Fruit fly (Drosophila melanogaster) whole organism, embryonic: Measurements from ENCODE around the gene CG14881.

Experiments used
- ATbp ChIP-seq: fragments of 200-800 bp; sonication (Bioruptor generic); optimal IDR thresholded peaks from 2 replicates; lab custom pipeline; 2017; ENCODE audit warnings: missing biosample characterization, mild to moderate bottlenecking, missing genetic modification characterization, missing genetic modification reagents
- Ada2b ChIP-seq: fragments of 200-800 bp; sonication (Bioruptor generic); IDR thresholded peaks from 2 replicates; pipeline ENCODE4 v1.3.6; 2022; ENCODE audit warnings: missing biosample characterization, missing genetic modification characterization
- Antp ChIP-seq: fragments of 200-800 bp; sonication (Bioruptor generic); optimal IDR thresholded peaks from 3 replicates; lab custom pipeline; 2016; ENCODE audit warnings: missing biosample characterization, missing genetic modification characterization
- CG10267 ChIP-seq: fragments of 200-800 bp; sonication (Bioruptor generic); optimal IDR thresholded peaks from 2 replicates; lab custom pipeline; 2018; ENCODE audit warnings: missing biosample characterization, mild to moderate bottlenecking, missing genetic modification characterization, moderate library complexity
- CG10431 ChIP-seq: fragments of 200-800 bp; sonication (Bioruptor generic); optimal IDR thresholded peaks from 3 replicates; lab custom pipeline; 2018; ENCODE audit warnings: missing biosample characterization, mild to moderate bottlenecking, missing genetic modification characterization
- CG11560 ChIP-seq: fragments of 200-800 bp; sonication (Bioruptor generic); IDR thresholded peaks from 3 replicates; pipeline ENCODE4 v1.3.6; 2022; ENCODE audit warnings: missing biosample characterization, missing genetic modification characterization
- CG12769 ChIP-seq: fragments of 200-800 bp; sonication (Bioruptor generic); optimal IDR thresholded peaks from 2 replicates; lab custom pipeline; 2019; ENCODE audit warnings: missing biosample characterization, mild to moderate bottlenecking, missing genetic modification characterization, moderate library complexity
- CG13287 ChIP-seq: fragments of 200-800 bp; sonication (Bioruptor generic); IDR thresholded peaks from 2 replicates; pipeline ENCODE4 v1.3.6; 2022; ENCODE audit warnings: missing biosample characterization, missing genetic modification characterization; ENCODE audit not compliant: partially characterized antibody
- CG15073 ChIP-seq: fragments of 200-800 bp; sonication (Bioruptor generic); optimal IDR thresholded peaks from 2 replicates; lab custom pipeline; 2016; ENCODE audit warnings: missing biosample characterization, missing genetic modification characterization
- CG15479 ChIP-seq: fragments of 200-800 bp; sonication (Bioruptor generic); optimal IDR thresholded peaks from 3 replicates; lab custom pipeline; 2019; ENCODE audit warnings: missing biosample characterization, mild to moderate bottlenecking, missing genetic modification characterization, moderate library complexity
- CG15696 ChIP-seq: fragments of 200-800 bp; sonication (Bioruptor generic); optimal IDR thresholded peaks from 2 replicates; lab custom pipeline; 2019; ENCODE audit warnings: missing biosample characterization, mild to moderate bottlenecking, missing genetic modification characterization, moderate library complexity
- CG16863 ChIP-seq: fragments of 200-800 bp; sonication (Bioruptor generic); optimal IDR thresholded peaks from 3 replicates; lab custom pipeline; 2016; ENCODE audit warnings: missing biosample characterization, missing genetic modification characterization
- CG17359 ChIP-seq: fragments of 200-800 bp; sonication (Bioruptor generic); optimal IDR thresholded peaks from 3 replicates; lab custom pipeline; 2018; ENCODE audit warnings: missing biosample characterization, mild to moderate bottlenecking, missing genetic modification characterization, moderate library complexity
- CG3065 ChIP-seq: fragments of 200-800 bp; sonication (Bioruptor generic); optimal IDR thresholded peaks from 2 replicates; lab custom pipeline; 2016; ENCODE audit warnings: missing biosample characterization, missing genetic modification characterization
- CG42726 ChIP-seq: fragments of 200-800 bp; sonication (Bioruptor generic); IDR thresholded peaks from 2 replicates; pipeline ENCODE4 v1.3.6; 2022; ENCODE audit warnings: missing biosample characterization, missing genetic modification characterization; ENCODE audit not compliant: partially characterized antibody
- CG43689 ChIP-seq: fragments of 200-800 bp; sonication (Bioruptor generic); IDR thresholded peaks from 2 replicates; pipeline ENCODE4 v1.3.6; 2022; ENCODE audit warnings: missing biosample characterization, missing genetic modification characterization
- CG4730 ChIP-seq: fragments of 200-800 bp; sonication (Bioruptor generic); IDR thresholded peaks from 2 replicates; pipeline ENCODE4 v1.3.6; 2022; ENCODE audit warnings: missing biosample characterization, missing genetic modification characterization
- CG5180 ChIP-seq: fragments of 200-800 bp; sonication (Bioruptor generic); optimal IDR thresholded peaks from 3 replicates; lab custom pipeline; 2017; ENCODE audit warnings: missing biosample characterization, missing genetic modification characterization, mild to moderate bottlenecking, moderate library complexity, missing genetic modification reagents
- CG7928 ChIP-seq: fragments of 200-800 bp; sonication (Bioruptor generic); optimal IDR thresholded peaks from 2 replicates; lab custom pipeline; 2017; ENCODE audit warnings: missing biosample characterization, mild to moderate bottlenecking, missing genetic modification characterization
- CG8944 ChIP-seq: fragments of 200-800 bp; sonication (Bioruptor generic); optimal IDR thresholded peaks from 3 replicates; lab custom pipeline; 2016; ENCODE audit warnings: missing biosample characterization, missing genetic modification characterization
- CG9817 ChIP-seq: fragments of 200-800 bp; sonication (Bioruptor generic); optimal IDR thresholded peaks from 2 replicates; lab custom pipeline; 2018; ENCODE audit warnings: missing biosample characterization, mild to moderate bottlenecking, missing genetic modification characterization, moderate library complexity
- Fer1 ChIP-seq: fragments of 200-800 bp; sonication (Bioruptor generic); optimal IDR thresholded peaks from 2 replicates; lab custom pipeline; 2017; ENCODE audit warnings: missing biosample characterization, mild to moderate bottlenecking, missing genetic modification characterization
- Fer3 ChIP-seq: fragments of 200-800 bp; sonication (Bioruptor generic); optimal IDR thresholded peaks from 2 replicates; lab custom pipeline; 2018; ENCODE audit warnings: missing biosample characterization, mild to moderate bottlenecking, missing genetic modification characterization, moderate library complexity
- MBD-R2 ChIP-seq: fragments of 200-800 bp; sonication (Bioruptor generic); IDR thresholded peaks from 2 replicates; pipeline ENCODE4 v1.3.6; 2022; ENCODE audit warnings: missing biosample characterization, missing genetic modification characterization
- NfI ChIP-seq: fragments of 200-800 bp; sonication (Bioruptor generic); optimal IDR thresholded peaks from 3 replicates; lab custom pipeline; 2018; ENCODE audit warnings: missing biosample characterization, mild to moderate bottlenecking, missing genetic modification characterization, moderate library complexity
- Oaz ChIP-seq: fragments of 200-800 bp; sonication (Bioruptor generic); IDR thresholded peaks from 2 replicates; pipeline ENCODE4 v1.3.6; 2022; ENCODE audit warnings: missing biosample characterization, missing genetic modification characterization
- Ravus ChIP-seq: fragments of 200-800 bp; sonication (Bioruptor generic); IDR thresholded peaks from 2 replicates; pipeline ENCODE4 v1.3.6; 2022; ENCODE audit warnings: missing biosample characterization, missing genetic modification characterization
- Scr ChIP-seq: fragments of 200-800 bp; sonication (Bioruptor generic); IDR thresholded peaks from 2 replicates; pipeline ENCODE4 v1.3.6; 2022; ENCODE audit warnings: missing biosample characterization, missing genetic modification characterization; ENCODE audit not compliant: partially characterized antibody
- Sry-β ChIP-seq: fragments of 200-800 bp; sonication (Bioruptor generic); optimal IDR thresholded peaks from 2 replicates; lab custom pipeline; 2018; ENCODE audit warnings: missing biosample characterization, mild to moderate bottlenecking, missing genetic modification characterization, moderate library complexity
- Trl ChIP-seq, 3 experiments: fragments of >200 bp in 2 of 3; fragments of 200-800 bp in 1 of 3; sonication (Bioruptor generic) in 1 of 3; optimal IDR thresholded peaks; 2 replicates in 1 of 3; 3 replicates in 2 of 3; lab custom pipeline; 2016 to 2017; ENCODE audit warnings: missing biosample characterization in 1 of 3, missing genetic modification characterization in 1 of 3
- YL-1 ChIP-seq: fragments of 200-800 bp; sonication (Bioruptor generic); optimal IDR thresholded peaks from 3 replicates; lab custom pipeline; 2017; ENCODE audit warnings: missing biosample characterization, mild to moderate bottlenecking, missing genetic modification characterization
- al ChIP-seq: fragments of 200-800 bp; sonication (Bioruptor generic); IDR thresholded peaks from 2 replicates; pipeline ENCODE4 v1.3.6; 2022; ENCODE audit warnings: missing biosample characterization, missing genetic modification characterization
- ase ChIP-seq: fragments of 200-800 bp; sonication (Bioruptor generic); IDR thresholded peaks from 3 replicates; pipeline ENCODE4 v1.3.6; 2022; ENCODE audit warnings: missing biosample characterization, missing genetic modification characterization
- ash1 ChIP-seq: fragments of 200-800 bp; sonication (Bioruptor generic); optimal IDR thresholded peaks from 2 replicates; lab custom pipeline; 2018; ENCODE audit warnings: missing biosample characterization, mild to moderate bottlenecking, missing genetic modification characterization
- bcd ChIP-seq: fragments of 200-800 bp; sonication (Bioruptor generic); optimal IDR thresholded peaks from 2 replicates; lab custom pipeline; 2017; ENCODE audit warnings: missing biosample characterization, mild to moderate bottlenecking, missing genetic modification characterization
- emc ChIP-seq: fragments of 200-800 bp; sonication (Bioruptor generic); optimal IDR thresholded peaks from 2 replicates; lab custom pipeline; 2016; ENCODE audit warnings: missing biosample characterization, missing genetic modification characterization
- grau ChIP-seq: fragments of 200-800 bp; optimal IDR thresholded peaks from 3 replicates; lab custom pipeline; 2019; ENCODE audit warnings: missing biosample characterization, mild to moderate bottlenecking, missing genetic modification characterization, moderate library complexity
- gt ChIP-seq: fragments of 200-800 bp; sonication (Bioruptor generic); IDR thresholded peaks from 2 replicates; pipeline ENCODE4 v1.3.6; 2022; ENCODE audit warnings: missing biosample characterization, missing genetic modification characterization
- h ChIP-seq: fragments of >200 bp; optimal IDR thresholded peaks from 2 replicates; lab custom pipeline; 2017
- her ChIP-seq: fragments of 200-800 bp; sonication (Bioruptor generic); optimal IDR thresholded peaks from 2 replicates; lab custom pipeline; 2016; ENCODE audit warnings: missing biosample characterization, missing genetic modification characterization
- jigr1 ChIP-seq: fragments of 200-800 bp; sonication (Bioruptor generic); IDR thresholded peaks from 3 replicates; pipeline ENCODE4 v1.3.6; 2022; ENCODE audit warnings: missing biosample characterization, missing genetic modification characterization
- jumu ChIP-seq: fragments of 200-800 bp; sonication (Bioruptor generic); optimal IDR thresholded peaks from 3 replicates; lab custom pipeline; 2016; ENCODE audit warnings: missing biosample characterization, missing genetic modification characterization
- pan ChIP-seq, 4 experiments: fragments of >200 bp in 3 of 4; fragments of 200-800 bp in 1 of 4; sonication (Bioruptor generic) in 1 of 4; optimal IDR thresholded peaks in 3 of 4; IDR thresholded peaks in 1 of 4; 2 replicates each; pipeline versions ENCODE4 v1.3.6 to Lab custom; 2017 to 2022; ENCODE audit warnings: missing biosample characterization in 2 of 4, missing genetic modification characterization in 2 of 4, mixed read lengths in 1 of 4
- peb ChIP-seq: fragments of 200-800 bp; sonication (Bioruptor generic); IDR thresholded peaks from 2 replicates; pipeline ENCODE4 v1.3.6; 2022; ENCODE audit warnings: missing biosample characterization, missing genetic modification characterization
- salm ChIP-seq: fragments of 200-800 bp; sonication (Bioruptor generic); optimal IDR thresholded peaks from 2 replicates; lab custom pipeline; 2018; ENCODE audit warnings: missing biosample characterization, mild to moderate bottlenecking, missing genetic modification characterization
- scrt ChIP-seq: fragments of 200-800 bp; sonication (Bioruptor generic); optimal IDR thresholded peaks from 2 replicates; lab custom pipeline; 2018; ENCODE audit warnings: missing biosample characterization, mild to moderate bottlenecking, missing genetic modification characterization, moderate library complexity
- trem ChIP-seq: fragments of 200-800 bp; optimal IDR thresholded peaks from 3 replicates; lab custom pipeline; 2019; ENCODE audit warnings: missing biosample characterization, mild to moderate bottlenecking, missing genetic modification characterization, moderate library complexity
- wek ChIP-seq: fragments of 200-800 bp; sonication (Bioruptor generic); optimal IDR thresholded peaks from 3 replicates; lab custom pipeline; 2018; ENCODE audit warnings: missing biosample characterization, mild to moderate bottlenecking, missing genetic modification characterization, moderate library complexity

The CG14881 gene

DNA sequence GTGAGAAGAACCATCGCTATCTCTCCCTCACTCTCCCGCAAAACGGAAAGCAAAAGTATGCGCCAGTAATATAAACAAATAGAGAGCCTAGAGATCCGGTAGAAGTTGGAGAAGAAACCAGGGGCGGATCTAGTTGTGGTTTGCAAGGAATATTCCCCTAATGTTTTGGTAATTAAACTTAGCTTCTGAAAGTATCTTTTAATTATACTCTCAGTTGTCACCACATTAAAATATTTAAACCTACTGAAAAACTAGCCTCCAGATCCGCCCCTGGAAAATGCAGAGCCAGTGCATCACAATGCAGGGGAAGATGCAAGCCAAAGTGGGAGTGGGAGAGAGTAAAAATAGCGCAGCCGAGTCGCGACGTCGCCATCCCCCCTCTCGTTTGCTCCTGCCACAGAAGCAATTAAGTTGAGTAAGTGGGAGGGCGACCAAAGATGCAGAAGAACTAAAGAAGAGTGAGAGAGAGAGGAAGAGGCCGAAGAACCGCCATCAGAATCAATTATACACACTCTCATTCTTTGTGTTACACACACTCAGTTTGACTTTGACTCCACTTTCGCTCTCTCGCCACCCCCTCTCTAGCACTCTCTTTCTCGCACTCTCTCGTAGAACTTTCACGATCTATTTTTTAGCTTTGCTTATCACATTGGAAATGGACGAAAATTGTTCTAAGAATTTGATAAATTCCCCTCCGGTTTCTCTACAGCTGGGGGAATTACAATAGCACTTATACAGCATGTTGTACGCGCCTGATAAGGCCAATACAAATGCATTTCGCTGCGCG, 14.7 kb downstream of the CG14881 start (continued):
- TF ChIP-seq CG9817 (tag; lab: Kevin White, UChicago) (peak; percentile 95), pan (optimal IDR thresholded peaks at IDR 0.05; lab: Kevin White, UChicago) (no peak), pan (GFP tag; optimal IDR thresholded peaks at IDR 0.05 in 1 of 2, IDR thresholded peaks at IDR 0.05 in 1 of 2) (peak in 1 of 2 experiments; percentile 92), Trl (optimal IDR thresholded peaks at IDR 0.05; lab: Kevin White, UChicago) (peak; percentile 65 to 87), Trl (GFP tag; optimal IDR thresholded peaks at IDR 0.05; lab: Kevin White, UChicago) (peak; percentile 81), CG10267 (tag; lab: Kevin White, UChicago) (peak; percentile 88), Ravus (peak; percentile 78), CG13287 (GFP tag; lab: Robert Waterston, UW) (no peak), MBD-R2 (GFP tag; lab: Robert Waterston, UW) (peak; percentile 52), CG5180 (peak; percentile 86), Fer3 (peak; percentile 88), salm (tag; lab: Kevin White, UChicago) (peak; percentile 85), CG3065 (GFP tag; lab: Kevin White, UChicago) (peak; percentile 86), Scr (GFP tag; lab: Robert Waterston, UW) (0 out of 2 replicates have a peak, but pooled peaks have one; percentile 15), Fer1 (peak; percentile 45), CG15479 (GFP tag; lab: Kevin White, UChicago) (peak; percentile 3), CG15696 (tag; lab: Kevin White, UChicago) (peak; percentile 97), al (GFP tag; lab: Robert Waterston, UW) (peak; percentile 75), CG12769 (tag; lab: Kevin White, UChicago) (peak; percentile 78), CG43689 (GFP tag; lab: Robert Waterston, UW) (peak; percentile 83), scrt (GFP tag; lab: Kevin White, UChicago) (peak; percentile 63), h (lab: Kevin White, UChicago) (no peak), Oaz (GFP tag; lab: Robert Waterston, UW) (0 out of 2 replicates have a peak, but pooled peaks have one; percentile 6), her (GFP tag; lab: Kevin White, UChicago) (peak; percentile 75), YL-1 (GFP tag; lab: Kevin White, UChicago) (peak; percentile 71), CG11560 (tag; lab: Robert Waterston, UW) (peak; percentile 81), NfI (GFP tag; lab: Kevin White, UChicago) (peak; percentile 91), CG4730 (GFP tag; lab: Robert Waterston, UW) (peak; percentile 92), jigr1 (GFP tag; lab: Robert Waterston, UW) (peak; percentile 91), CG42726 (peak; percentile 60), trem (tag; lab: Kevin White, UChicago) (peak; percentile 91), grau (tag; lab: Kevin White, UChicago) (peak; percentile 92), CG8944 (GFP tag; lab: Kevin White, UChicago) (peak; percentile 96), gt (GFP tag; lab: Robert Waterston, UW) (peak; percentile 96), ase (peak; percentile 96), Sry-β (GFP tag; lab: Kevin White, UChicago) (peak; percentile 60), CG7928 (GFP tag; lab: Kevin White, UChicago) (peak; percentile 36), bcd (GFP tag; lab: Kevin White, UChicago) (peak; percentile 85), CG17359 (tag; lab: Kevin White, UChicago) (peak; percentile 97), Antp (GFP tag; lab: Kevin White, UChicago) (peak; percentile 95), CG16863 (GFP tag; lab: Kevin White, UChicago) (peak; percentile 95), emc (GFP tag; lab: Kevin White, UChicago) (peak; percentile 34), wek (GFP tag; lab: Kevin White, UChicago) (peak; percentile 80), peb (GFP tag; lab: Robert Waterston, UW) (peak; percentile 96), CG15073 (peak; percentile 65), ATbp (peak; percentile 95), jumu (peak; percentile 95), CG10431 (peak; percentile 95), Ada2b (GFP tag; lab: Robert Waterston, UW) (peak; percentile 94), ash1 (GFP tag; lab: Kevin White, UChicago) (peak; percentile 62)
